Fruit fly (Drosophila melanogaster) whole organism, pupa: ENCODE results near the gene Ipo9.

Experiments
- CG10348 ChIP-seq: fragments of 200-800 bp; sonication (Bioruptor generic); IDR thresholded peaks from 2 replicates; pipeline ENCODE4 v1.3.6; 2022; ENCODE audit warnings: missing biosample characterization, missing genetic modification characterization
- CG12605 ChIP-seq: fragments of 200-800 bp; sonication (Bioruptor generic); IDR thresholded peaks from 2 replicates; pipeline ENCODE4 v1.3.6; 2022; ENCODE audit warnings: missing biosample characterization, missing genetic modification characterization
- CG13204 ChIP-seq: fragments of 200-800 bp; sonication (Bioruptor generic); optimal IDR thresholded peaks from 2 replicates; lab custom pipeline; 2018; ENCODE audit warnings: missing biosample characterization, mild to moderate bottlenecking, missing genetic modification characterization, moderate library complexity
- CG14655 ChIP-seq: fragments of 200-800 bp; sonication (Bioruptor generic); optimal IDR thresholded peaks from 3 replicates; lab custom pipeline; 2017; ENCODE audit warnings: mild to moderate bottlenecking, missing biosample characterization, missing genetic modification reagents, missing genetic modification characterization
- CG15710 ChIP-seq: fragments of 200-800 bp; sonication (Bioruptor generic); optimal IDR thresholded peaks from 2 replicates; lab custom pipeline; 2018; ENCODE audit warnings: missing biosample characterization, mild to moderate bottlenecking, missing genetic modification characterization, moderate library complexity
- CG17806 ChIP-seq: fragments of 200-800 bp; sonication (Bioruptor generic); optimal IDR thresholded peaks from 2 replicates; lab custom pipeline; 2018; ENCODE audit warnings: missing biosample characterization, mild to moderate bottlenecking, missing genetic modification characterization, moderate library complexity
- CG32121 ChIP-seq: fragments of 200-800 bp; sonication (Bioruptor generic); IDR thresholded peaks from 2 replicates; pipeline ENCODE4 v1.3.6; 2022; ENCODE audit warnings: missing biosample characterization, missing genetic modification characterization
- CG34367 ChIP-seq: fragments of 200-800 bp; sonication (Bioruptor generic); optimal IDR thresholded peaks from 2 replicates; lab custom pipeline; 2018; ENCODE audit warnings: missing biosample characterization, mild to moderate bottlenecking, missing genetic modification characterization
- CG4496 ChIP-seq: fragments of 200-800 bp; sonication (Bioruptor generic); IDR thresholded peaks from 3 replicates; pipeline ENCODE4 v1.3.6; 2022; ENCODE audit warnings: missing biosample characterization, missing genetic modification characterization
- CG8159 ChIP-seq: fragments of 200-800 bp; sonication (Bioruptor generic); optimal IDR thresholded peaks from 3 replicates; lab custom pipeline; 2018; ENCODE audit warnings: missing biosample characterization, mild to moderate bottlenecking, missing genetic modification characterization, moderate library complexity
- CG8301 ChIP-seq: fragments of 200-800 bp; sonication (Bioruptor generic); optimal IDR thresholded peaks from 2 replicates; lab custom pipeline; 2018; ENCODE audit warnings: missing biosample characterization, mild to moderate bottlenecking, missing genetic modification characterization
- CG9948 ChIP-seq: fragments of 200-800 bp; sonication (Bioruptor generic); optimal IDR thresholded peaks from 2 replicates; lab custom pipeline; 2018; ENCODE audit warnings: missing biosample characterization, mild to moderate bottlenecking, missing genetic modification characterization, moderate library complexity
- D1 ChIP-seq: fragments of 200-800 bp; sonication (Bioruptor generic); optimal IDR thresholded peaks from 2 replicates; lab custom pipeline; 2018; ENCODE audit warnings: missing biosample characterization, mild to moderate bottlenecking, missing genetic modification characterization, moderate library complexity
- EcR ChIP-seq: fragments of 200-800 bp; sonication (Bioruptor generic); optimal IDR thresholded peaks from 3 replicates; lab custom pipeline; 2019; ENCODE audit warnings: missing biosample characterization, missing genetic modification characterization, mild to moderate bottlenecking, moderate library complexity, missing genetic modification reagents
- Ets98B ChIP-seq: fragments of 200-800 bp; sonication (Bioruptor generic); IDR thresholded peaks from 2 replicates; pipeline ENCODE4 v1.3.6; 2022; ENCODE audit warnings: missing biosample characterization, missing genetic modification characterization
- Pif1A ChIP-seq: fragments of 200-800 bp; sonication (Bioruptor generic); optimal IDR thresholded peaks from 3 replicates; lab custom pipeline; 2016; ENCODE audit warnings: missing biosample characterization, missing genetic modification characterization
- Pif1B ChIP-seq: fragments of 200-800 bp; sonication (Bioruptor generic); optimal IDR thresholded peaks from 3 replicates; lab custom pipeline; 2016; ENCODE audit warnings: missing biosample characterization, missing genetic modification characterization
- Snoo ChIP-seq: fragments of 200-800 bp; sonication (Bioruptor generic); optimal IDR thresholded peaks from 3 replicates; lab custom pipeline; 2017; ENCODE audit warnings: missing biosample characterization, mild to moderate bottlenecking, missing genetic modification characterization, inconsistent platforms
- fd96Ca ChIP-seq: fragments of 200-800 bp; sonication (Bioruptor generic); IDR thresholded peaks from 3 replicates; pipeline ENCODE4 v1.3.6; 2022; ENCODE audit warnings: missing biosample characterization, missing genetic modification characterization
- gl ChIP-seq: fragments of 200-800 bp; sonication (Bioruptor generic); optimal IDR thresholded peaks from 2 replicates; lab custom pipeline; 2018; ENCODE audit warnings: missing biosample characterization, mild to moderate bottlenecking, missing genetic modification characterization
- rn ChIP-seq: fragments of 200-800 bp; sonication (Bioruptor generic); IDR thresholded peaks from 2 replicates; pipeline ENCODE4 v1.3.6; 2022; ENCODE audit warnings: missing biosample characterization, missing genetic modification characterization

Gene Ipo9

dm6 chr3R:11429814-11430213, 17.5 kb downstream of the Ipo9 start, which contains the start of gene Dtd:
Gene Dtd, plus strand, starts transcription at chr3R:11430061.
- no peak for TF ChIP-seq CG14655 (GFP tag; lab: Kevin White, UChicago)
- no peak for TF ChIP-seq CG13204
- TF ChIP-seq CG12605 (GFP tag; lab: Robert Waterston, UW) = no peak
- no peak for TF ChIP-seq CG8159 (tag; lab: Kevin White, UChicago)
- no peak for TF ChIP-seq CG4496 (GFP tag; lab: Robert Waterston, UW)
- no peak for TF ChIP-seq CG9948 (tag; lab: Kevin White, UChicago)
- TF ChIP-seq CG8301 (tag; lab: Kevin White, UChicago) = no peak
- no peak for TF ChIP-seq Snoo
- TF ChIP-seq D1 = no peak
- TF ChIP-seq Ets98B (GFP tag; lab: Robert Waterston, UW) = no peak
- no peak for TF ChIP-seq Pif1A (GFP tag; lab: Kevin White, UChicago)
- TF ChIP-seq gl = no peak
- no peak for TF ChIP-seq Pif1B (GFP tag; lab: Kevin White, UChicago)
- TF ChIP-seq CG34367 (tag; lab: Kevin White, UChicago) = no peak
- no peak for TF ChIP-seq CG10348 (GFP tag; lab: Robert Waterston, UW)
- TF ChIP-seq fd96Ca (GFP tag; lab: Robert Waterston, UW) = no peak
- no peak for TF ChIP-seq EcR (GFP tag; lab: Kevin White, UChicago)
- TF ChIP-seq CG32121 (GFP tag; lab: Robert Waterston, UW) = no peak
- TF ChIP-seq CG15710 (tag; lab: Kevin White, UChicago) = no peak
- no peak for TF ChIP-seq rn (GFP tag; lab: Robert Waterston, UW)
- TF ChIP-seq, all 21 proteins: peak for 0

- TF ChIP-seq CG13204 = no peak
- TF ChIP-seq Pif1B (GFP tag; lab: Kevin White, UChicago) = no peak
- no peak for TF ChIP-seq CG8159 (tag; lab: Kevin White, UChicago)
- TF ChIP-seq CG8301 (tag; lab: Kevin White, UChicago) = no peak
- no peak for TF ChIP-seq Pif1A (GFP tag; lab: Kevin White, UChicago)
- TF ChIP-seq Snoo = no peak
- TF ChIP-seq CG4496 (GFP tag; lab: Robert Waterston, UW) = no peak
- TF ChIP-seq rn (GFP tag; lab: Robert Waterston, UW) = no peak
- TF ChIP-seq CG12605 (GFP tag; lab: Robert Waterston, UW) = no peak
- TF ChIP-seq CG10348 (GFP tag; lab: Robert Waterston, UW) = no peak
- no peak for TF ChIP-seq CG14655 (GFP tag; lab: Kevin White, UChicago)
- no peak for TF ChIP-seq Ets98B (GFP tag; lab: Robert Waterston, UW)
- no peak for TF ChIP-seq CG34367 (tag; lab: Kevin White, UChicago)
- no peak for TF ChIP-seq CG17806 (tag; lab: Kevin White, UChicago)
Observed at dm6 chr3R:11430307-11430706, 18.0 kb downstream of the Ipo9 start.

dm6 chr3R:11431395-11431977, 19.2 kb downstream of the Ipo9 start, which contains the start of the genes RpL24-like and CG5276:
Gene RpL24-like, minus strand, starts transcription at chr3R:11431582.
Gene CG5276, plus strand, starts transcription at chr3R:11431738.
- TF ChIP-seq CG17806 (tag; lab: Kevin White, UChicago) (no peak), CG32121 (GFP tag; lab: Robert Waterston, UW) (no peak), CG14655 (GFP tag; lab: Kevin White, UChicago) (no peak), CG9948 (tag; lab: Kevin White, UChicago) (no peak), EcR (GFP tag; lab: Kevin White, UChicago) (no peak), CG15710 (tag; lab: Kevin White, UChicago) (no peak), Pif1A (GFP tag; lab: Kevin White, UChicago) (no peak), CG12605 (GFP tag; lab: Robert Waterston, UW) (no peak), Snoo (no peak), CG13204 (no peak), CG4496 (GFP tag; lab: Robert Waterston, UW) (no peak), gl (no peak), CG10348 (GFP tag; lab: Robert Waterston, UW) (no peak), rn (GFP tag; lab: Robert Waterston, UW) (no peak), CG8159 (tag; lab: Kevin White, UChicago) (no peak), fd96Ca (GFP tag; lab: Robert Waterston, UW) (no peak), CG34367 (tag; lab: Kevin White, UChicago) (no peak), Ets98B (GFP tag; lab: Robert Waterston, UW) (no peak), D1 (no peak)

dm6 chr3R:11435537-11436234, 23.4 kb downstream of the Ipo9 start, which contains the start of the genes Exd2 and CG5281:
Gene Exd2, minus strand, starts transcription at chr3R:11435703.
Gene CG5281, plus strand, starts transcription at chr3R:11435850.
- peak; percentile 14 for TF ChIP-seq CG8159 (tag; lab: Kevin White, UChicago)
- TF ChIP-seq Snoo = no peak
- TF ChIP-seq fd96Ca (GFP tag; lab: Robert Waterston, UW) = 0 out of 3 replicates have a peak, but pooled peaks have one; percentile 10
- peak; percentile 6 for TF ChIP-seq CG9948 (tag; lab: Kevin White, UChicago)
- no peak for TF ChIP-seq CG8301 (tag; lab: Kevin White, UChicago)
- TF ChIP-seq CG15710 (tag; lab: Kevin White, UChicago) = peak; percentile 5
- no peak for TF ChIP-seq D1
- TF ChIP-seq Pif1A (GFP tag; lab: Kevin White, UChicago) = no peak
- no peak for TF ChIP-seq Pif1B (GFP tag; lab: Kevin White, UChicago)
- TF ChIP-seq CG32121 (GFP tag; lab: Robert Waterston, UW) = no peak
- TF ChIP-seq CG4496 (GFP tag; lab: Robert Waterston, UW) = no peak
- no peak for TF ChIP-seq CG13204
- no peak for TF ChIP-seq CG12605 (GFP tag; lab: Robert Waterston, UW)
- no peak for TF ChIP-seq CG34367 (tag; lab: Kevin White, UChicago)
- no peak for TF ChIP-seq Ets98B (GFP tag; lab: Robert Waterston, UW)
- TF ChIP-seq CG10348 (GFP tag; lab: Robert Waterston, UW) = no peak
- TF ChIP-seq rn (GFP tag; lab: Robert Waterston, UW) = no peak
- TF ChIP-seq CG14655 (GFP tag; lab: Kevin White, UChicago) = no peak
- TF ChIP-seq EcR (GFP tag; lab: Kevin White, UChicago) = peak; percentile 80
- TF ChIP-seq CG17806 (tag; lab: Kevin White, UChicago) = no peak
